Worm (Caenorhabditis elegans) whole organism, L4 larva: Measurements from ENCODE around the gene pgm-2.

Experiments
- D1046.2 ChIP-seq: fragments of 200-800 bp; sonication (Bioruptor generic); IDR thresholded peaks from 2 replicates; pipeline ENCODE4 v1.3.6; 2022; ENCODE audit warnings: missing genetic modification characterization, missing compliant biosample characterization
- F37D6.2 ChIP-seq: sonication (generic microtip); optimal IDR thresholded peaks from 2 replicates; lab custom pipeline; 2016; ENCODE audit warnings: mild to moderate bottlenecking, missing genetic modification characterization, missing compliant biosample characterization
- R02D3.7 ChIP-seq: fragments of 150-350 bp; sonication (generic microtip); optimal IDR thresholded peaks from 3 replicates; lab custom pipeline; 2014; ENCODE audit warnings: missing biosample characterization, missing genetic modification characterization
- T26A8.4 ChIP-seq: fragments of 200-800 bp; sonication (Bioruptor generic); IDR thresholded peaks from 2 replicates; pipeline ENCODE4 v1.3.6; 2022; ENCODE audit warnings: missing genetic modification characterization, missing compliant biosample characterization
- Y105C5A.15 ChIP-seq: fragments of 200-800 bp; sonication (Bioruptor generic); IDR thresholded peaks from 2 replicates; pipeline ENCODE4 v1.3.6; 2022; ENCODE audit warnings: missing genetic modification characterization, missing compliant biosample characterization
- Y48G9A.11 ChIP-seq: fragments of 200-800 bp; sonication (Bioruptor generic); IDR thresholded peaks from 2 replicates; pipeline ENCODE4 v1.3.6; 2022; ENCODE audit warnings: missing genetic modification reagents, missing genetic modification characterization, missing compliant biosample characterization
- aha-1 ChIP-seq: fragments of 150-350 bp; peaks from one replicate; lab custom pipeline; 2014; ENCODE audit warnings: missing biosample characterization, missing genetic modification characterization
- ceh-62 ChIP-seq: sonication (generic microtip); optimal IDR thresholded peaks from 2 replicates; lab custom pipeline; 2017; ENCODE audit warnings: missing biosample characterization, missing genetic modification characterization
- ces-1 ChIP-seq: fragments of 150-350 bp; sonication (generic microtip); optimal IDR thresholded peaks from 4 replicates; lab custom pipeline; 2014; ENCODE audit warnings: missing biosample characterization, missing genetic modification reagents, missing genetic modification characterization
- ctbp-1 ChIP-seq: fragments of 200-800 bp; sonication (Bioruptor generic); IDR thresholded peaks from 2 replicates; pipeline ENCODE4 v1.3.6; 2022; ENCODE audit warnings: missing genetic modification reagents, missing genetic modification characterization, missing compliant biosample characterization
- daf-16 ChIP-seq, 3 experiments: sonication (generic microtip); optimal IDR thresholded peaks; 2 replicates each; lab custom pipeline; 2016 to 2017; ENCODE audit warnings: missing genetic modification characterization in 3 of 3, missing genetic modification reagents in 3 of 3, mild to moderate bottlenecking in 2 of 3, missing compliant biosample characterization in 2 of 3, missing biosample characterization in 1 of 3, moderate library complexity in 1 of 3
- daf-19 ChIP-seq: fragments of 200-800 bp; sonication (Bioruptor generic); conservative IDR thresholded peaks from 2 replicates; pipeline ENCODE4 v1.3.6; 2022; ENCODE audit warnings: missing genetic modification characterization, missing compliant biosample characterization
- dve-1 ChIP-seq: sonication (generic microtip); optimal IDR thresholded peaks from 2 replicates; lab custom pipeline; 2017; ENCODE audit warnings: antibody characterized with exemption, mild to moderate bottlenecking, missing genetic modification characterization, missing compliant biosample characterization; ENCODE audit not compliant: insufficient read depth
- fkh-10 ChIP-seq: fragments of 150-350 bp; optimal IDR thresholded peaks from 2 replicates; lab custom pipeline; 2014; ENCODE audit warnings: missing biosample characterization, missing genetic modification reagents, missing genetic modification characterization
- gei-8 ChIP-seq: fragments of 200-800 bp; sonication (Bioruptor generic); optimal IDR thresholded peaks from 2 replicates; lab custom pipeline; 2018; ENCODE audit warnings: mild to moderate bottlenecking, missing genetic modification characterization, missing compliant biosample characterization
- hif-1 ChIP-seq, 2 experiments: sonication (generic microtip); optimal IDR thresholded peaks; 2 replicates each; lab custom pipeline; 2016 to 2017; ENCODE audit warnings: missing compliant biosample characterization in 2 of 2, missing genetic modification characterization in 2 of 2, missing genetic modification reagents in 2 of 2, missing genotype in 2 of 2, mild to moderate bottlenecking in 1 of 2
- lin-1 ChIP-seq: fragments of 200-800 bp; sonication (Bioruptor generic); IDR thresholded peaks from 2 replicates; pipeline ENCODE4 v1.3.6; 2022; ENCODE audit warnings: missing genetic modification reagents, missing genetic modification characterization, missing compliant biosample characterization
- mep-1 ChIP-seq: fragments of 150-350 bp; sonication (generic microtip); optimal IDR thresholded peaks from 3 replicates; lab custom pipeline; 2014; ENCODE audit warnings: missing biosample characterization, missing genetic modification characterization
- mes-2 ChIP-seq: sonication (generic microtip); optimal IDR thresholded peaks from 2 replicates; lab custom pipeline; 2016; ENCODE audit warnings: missing genotype, mild to moderate bottlenecking, missing genetic modification characterization, missing compliant biosample characterization; ENCODE audit not compliant: poor library complexity, severe bottlenecking
- nhr-10 ChIP-seq: fragments of 150-350 bp; optimal IDR thresholded peaks from 2 replicates; lab custom pipeline; 2014; ENCODE audit warnings: missing biosample characterization, missing genetic modification characterization
- nhr-111 ChIP-seq: fragments of 200-800 bp; sonication (Bioruptor generic); optimal IDR thresholded peaks from 2 replicates; lab custom pipeline; 2018; ENCODE audit warnings: mild to moderate bottlenecking, missing genetic modification characterization, missing compliant biosample characterization
- nhr-25 ChIP-seq: sonication (generic microtip); optimal IDR thresholded peaks from 2 replicates; lab custom pipeline; 2017; ENCODE audit warnings: missing genetic modification characterization, mild to moderate bottlenecking, missing compliant biosample characterization, antibody characterized with exemption, moderate library complexity, borderline replicate concordance; ENCODE audit not compliant: insufficient read depth
- saeg-2 ChIP-seq: fragments of 200-800 bp; sonication (Bioruptor generic); IDR thresholded peaks from 2 replicates; pipeline ENCODE4 v1.3.6; 2022; ENCODE audit warnings: missing genetic modification reagents, missing genetic modification characterization, missing compliant biosample characterization
- spr-3 ChIP-seq: fragments of 200-800 bp; sonication (Bioruptor generic); optimal IDR thresholded peaks from 2 replicates; lab custom pipeline; 2018; ENCODE audit warnings: mild to moderate bottlenecking, missing genetic modification characterization, missing compliant biosample characterization
- unc-39 ChIP-seq: sonication (generic microtip); optimal IDR thresholded peaks from 2 replicates; lab custom pipeline; 2017; ENCODE audit warnings: missing biosample characterization, missing genetic modification characterization
- unc-62 ChIP-seq, 3 experiments: fragments of 150-350 bp in 1 of 3; sonication (generic microtip); optimal IDR thresholded peaks in 2 of 3; peaks in 1 of 3; 1 replicate in 1 of 3; 2 replicates in 2 of 3; lab custom pipeline; 2014 to 2017; ENCODE audit warnings: missing biosample characterization in 3 of 3, missing genetic modification characterization in 3 of 3, missing genetic modification reagents in 3 of 3, missing genotype in 1 of 3
- zag-1 ChIP-seq: fragments of 150-350 bp; optimal IDR thresholded peaks from 2 replicates; lab custom pipeline; 2014; ENCODE audit warnings: missing biosample characterization, missing genetic modification characterization
- zfp-2 ChIP-seq: sonication (generic microtip); optimal IDR thresholded peaks from 2 replicates; lab custom pipeline; 2016; ENCODE audit warnings: mild to moderate bottlenecking, missing genetic modification characterization, missing compliant biosample characterization
- zip-11 ChIP-seq: fragments of 200-800 bp; sonication (Bioruptor generic); IDR thresholded peaks from 2 replicates; pipeline ENCODE4 v1.3.6; 2022; ENCODE audit warnings: missing genetic modification characterization, missing compliant biosample characterization
- zip-2 ChIP-seq: fragments of 150-350 bp; optimal IDR thresholded peaks from 2 replicates; lab custom pipeline; 2014; ENCODE audit warnings: missing biosample characterization, missing genetic modification characterization
- ztf-11 ChIP-seq: fragments of 150-350 bp; optimal IDR thresholded peaks from 2 replicates; lab custom pipeline; 2014; ENCODE audit warnings: missing biosample characterization, missing genetic modification characterization

Gene pgm-2

ce11 chrIII:13313788-13314187 lies 14.6 kb downstream of the pgm-2 start, which contains the start of gene Y43F4B.10 (continued):
- TF ChIP-seq dve-1 (tag; lab: Kevin White, UChicago) (peak; percentile 8), ctbp-1 (GFP tag; lab: Robert Waterston, UW) (no peak), fkh-10 (GFP tag; lab: Kevin White, UChicago) (no peak), aha-1 (tag; lab: Kevin White, UChicago) (no peak), ceh-62 (tag; lab: Kevin White, UChicago) (no peak), zfp-2 (tag; lab: Kevin White, UChicago) (no peak), nhr-25 (tag; lab: Kevin White, UChicago) (no peak), Y105C5A.15 (no peak)

ce11 chrIII:13314636-13315035 lies 15.5 kb downstream of the pgm-2 start:
- no peak for TF ChIP-seq zip-11 (GFP tag; lab: Robert Waterston, UW)
- no peak for TF ChIP-seq ces-1 (GFP tag; lab: Kevin White, UChicago)
- no peak for TF ChIP-seq gei-8 (GFP tag; lab: Kevin White, UChicago)
- no peak for TF ChIP-seq Y48G9A.11 (GFP tag; lab: Robert Waterston, UW)
- TF ChIP-seq hif-1 (tag; optimal IDR thresholded peaks at IDR 0.05; lab: Kevin White, UChicago), result no peak
- no peak for TF ChIP-seq F37D6.2 (tag; lab: Kevin White, UChicago)
- no peak for TF ChIP-seq ztf-11
- no peak for TF ChIP-seq spr-3
- no peak for TF ChIP-seq T26A8.4 (GFP tag; lab: Robert Waterston, UW)
- TF ChIP-seq saeg-2 (GFP tag; lab: Robert Waterston, UW), result no peak
- TF ChIP-seq mes-2 (tag; lab: Kevin White, UChicago), result no peak
- TF ChIP-seq dve-1 (tag; lab: Kevin White, UChicago), result no peak
- TF ChIP-seq R02D3.7 (tag; lab: Kevin White, UChicago), result no peak
- no peak for TF ChIP-seq zag-1 (tag; lab: Kevin White, UChicago)
- no peak for TF ChIP-seq nhr-10
- no peak for TF ChIP-seq lin-1 (GFP tag; lab: Robert Waterston, UW)
- no peak for TF ChIP-seq nhr-111 (GFP tag; lab: Kevin White, UChicago)
- no peak for TF ChIP-seq daf-19 (GFP tag; lab: Robert Waterston, UW)
- TF ChIP-seq unc-39 (tag; lab: Kevin White, UChicago), result no peak
- TF ChIP-seq zip-2 (tag; lab: Kevin White, UChicago), result no peak

ce11 chrIII:13315071-13315470 lies 15.9 kb downstream of the pgm-2 start, which contains the start of gene dph-7:
dph-7 (plus strand) TSS chrIII:13315123.
- TF ChIP-seq unc-62 (GFP tag; optimal IDR thresholded peaks at IDR 0.05 in 1 of 2; lab: Kevin White, UChicago), result peak in 1 of 2 experiments; percentile 91
- TF ChIP-seq unc-62 (tag; optimal IDR thresholded peaks at IDR 0.05; lab: Kevin White, UChicago), result no peak
- TF ChIP-seq ztf-11, result no peak

ce11 chrIII:13316935-13317334 lies 17.8 kb downstream of the pgm-2 start:
- TF ChIP-seq D1046.2 (GFP tag; lab: Robert Waterston, UW), result 0 out of 2 replicates have a peak, but pooled peaks have one; percentile 9
- TF ChIP-seq dve-1 (tag; lab: Kevin White, UChicago), result no peak
- no peak for TF ChIP-seq mep-1 (tag; lab: Kevin White, UChicago)

ce11 chrIII:13317383-13317911 lies 18.3 kb downstream of the pgm-2 start:
- TF ChIP-seq F37D6.2 (tag; lab: Kevin White, UChicago) (no peak), aha-1 (tag; lab: Kevin White, UChicago) (peak; percentile 95), daf-16 (GFP tag; optimal IDR thresholded peaks at IDR 0.05; lab: Kevin White, UChicago) (no peak), daf-16 (tag; optimal IDR thresholded peaks at IDR 0.05; lab: Kevin White, UChicago) (no peak)
